Worm (Caenorhabditis elegans) whole organism, L4/young adult: ENCODE results near the gene T28A11.19.

Experiments used
- W03F9.2 ChIP-seq: fragments of 150-350 bp; optimal IDR thresholded peaks from 2 replicates; lab custom pipeline; 2014; ENCODE audit warnings: missing biosample characterization, missing genetic modification characterization
- dao-5 ChIP-seq: sonication (generic microtip); optimal IDR thresholded peaks from 2 replicates; lab custom pipeline; 2016; ENCODE audit warnings: missing genotype, missing genetic modification characterization, moderate library complexity, missing compliant biosample characterization
- him-1 ChIP-seq: sonication (generic microtip); optimal IDR thresholded peaks from 2 replicates; lab custom pipeline; 2016; ENCODE audit warnings: missing genotype, missing genetic modification reagents, missing genetic modification characterization, missing compliant biosample characterization

DNA sequence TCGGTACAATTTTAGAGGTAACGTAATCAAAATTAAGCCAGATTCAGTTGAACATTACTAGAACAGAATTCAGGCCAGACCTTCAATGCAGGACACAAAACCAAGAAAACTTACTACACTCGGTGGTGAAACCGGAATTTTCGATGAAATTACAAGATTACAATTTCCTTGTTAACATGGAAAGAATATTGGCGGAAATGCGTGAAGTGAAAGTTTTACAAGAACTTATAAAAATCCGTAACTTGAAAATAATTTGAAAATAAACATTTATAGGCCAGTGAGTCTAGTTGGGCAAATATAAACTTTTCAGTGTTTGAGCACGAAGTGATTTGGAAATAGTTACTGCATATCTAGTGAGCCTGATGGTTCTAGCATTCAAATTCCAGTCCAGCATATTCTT is 34.4 kb downstream of the T28A11.19 start, which contains the start of gene K08D9.6:
- no peak for TF ChIP-seq W03F9.2 (tag; lab: Kevin White, UChicago)
- TF ChIP-seq him-1, result no peak
- no peak for TF ChIP-seq dao-5 (tag; lab: Kevin White, UChicago)
